Worm (Caenorhabditis elegans): ENCODE measurements around the gene nspc-15.

- TF ChIP-seq elt-3 (tag; optimal IDR thresholded peaks at IDR 0.05) (no peak), nhr-25 (tag; optimal IDR thresholded peaks at IDR 0.05) (no peak), R02D3.7 (tag; optimal IDR thresholded peaks at IDR 0.05) (no peak), ZK546.5 (tag; optimal IDR thresholded peaks at IDR 0.05) (no peak), pqm-1 (tag; optimal IDR thresholded peaks at IDR 0.05) (no peak), nhr-12 (tag; optimal IDR thresholded peaks at IDR 0.05) (no peak), nhr-77 (tag; optimal IDR thresholded peaks at IDR 0.05) (no peak), ceh-28 (tag; optimal IDR thresholded peaks at IDR 0.05) (no peak), nfya-1 (tag; optimal IDR thresholded peaks at IDR 0.05; ENCODE audit: insufficient read depth) (peak; percentile 26), skn-1 (tag; optimal IDR thresholded peaks at IDR 0.05) (peak; percentile 51), ama-1 (optimal IDR thresholded peaks at IDR 0.05) (no peak)
Observed at ce11 chrX:12347822-12348221, 12.7 kb upstream of the nspc-15 start.

Measured in whole organism, L3 larva.